Fruit fly (Drosophila melanogaster) whole organism, embryonic: ENCODE data around the gene GNBP2.

Experiments
- CG12769 ChIP-seq: fragments of 200-800 bp; sonication (Bioruptor generic); optimal IDR thresholded peaks from 2 replicates; lab custom pipeline; 2019; ENCODE audit warnings: missing biosample characterization, mild to moderate bottlenecking, missing genetic modification characterization, moderate library complexity

The GNBP2 gene

dm6 chr3L:18625786-18626185, 49.4 kb downstream of the GNBP2 start, which contains the start of gene MYPT-75D (continued):
- TF ChIP-seq CG12769 (tag; lab: Kevin White, UChicago) = peak; percentile 73
- TF ChIP-seq, all 482 proteins: peak for 210
